Worm (Caenorhabditis elegans) whole organism, early embryonic: ENCODE measurements around the gene nhr-218.

Experiments used
- B0310.2 ChIP-seq: sonication (generic microtip); optimal IDR thresholded peaks from 2 replicates; lab custom pipeline; 2016; ENCODE audit warnings: mild to moderate bottlenecking, missing genetic modification characterization, missing compliant biosample characterization
- F13C5.2 ChIP-seq: sonication (generic microtip); optimal IDR thresholded peaks from 2 replicates; lab custom pipeline; 2017; ENCODE audit warnings: mild to moderate bottlenecking, missing genetic modification characterization, inconsistent platforms, missing compliant biosample characterization
- aly-1 ChIP-seq: sonication (generic microtip); optimal IDR thresholded peaks from 2 replicates; lab custom pipeline; 2016; ENCODE audit warnings: missing genetic modification characterization, missing compliant biosample characterization
- ama-1 ChIP-seq: fragments of 150-350 bp; optimal IDR thresholded peaks from 2 replicates; lab custom pipeline; 2014
- ceh-13 ChIP-seq: fragments of 200-800 bp; sonication (Bioruptor generic); optimal IDR thresholded peaks from 2 replicates; lab custom pipeline; 2018; ENCODE audit warnings: mild to moderate bottlenecking, missing genetic modification characterization, missing compliant biosample characterization
- ceh-36 ChIP-seq: sonication (generic microtip); optimal IDR thresholded peaks from 2 replicates; lab custom pipeline; 2016; ENCODE audit warnings: missing genetic modification characterization, inconsistent platforms, missing compliant biosample characterization
- ets-7 ChIP-seq: sonication (generic microtip); optimal IDR thresholded peaks from 2 replicates; lab custom pipeline; 2016; ENCODE audit warnings: missing genotype, missing genetic modification characterization, missing compliant biosample characterization
- flt-1 ChIP-seq: fragments of 200-800 bp; sonication (Bioruptor generic); IDR thresholded peaks from 2 replicates; pipeline ENCODE4 v1.3.6; 2022; ENCODE audit warnings: missing genetic modification characterization, missing compliant biosample characterization
- hmbx-1 ChIP-seq: sonication (generic microtip); optimal IDR thresholded peaks from 2 replicates; lab custom pipeline; 2016; ENCODE audit warnings: mild to moderate bottlenecking, missing genetic modification characterization, missing compliant biosample characterization
- hmg-4 ChIP-seq: fragments of 200-800 bp; sonication (Bioruptor generic); optimal IDR thresholded peaks from 2 replicates; lab custom pipeline; 2018; ENCODE audit warnings: mild to moderate bottlenecking, missing genetic modification characterization, missing compliant biosample characterization
- hnd-1 ChIP-seq: sonication (generic microtip); optimal IDR thresholded peaks from 2 replicates; lab custom pipeline; 2016; ENCODE audit warnings: missing genetic modification characterization, missing compliant biosample characterization
- pes-1 ChIP-seq: fragments of 200-800 bp; sonication (Bioruptor generic); IDR thresholded peaks from 2 replicates; pipeline ENCODE4 v1.3.6; 2022; ENCODE audit warnings: missing genetic modification reagents, missing genetic modification characterization, missing compliant biosample characterization
- scrt-1 ChIP-seq: fragments of 200-800 bp; sonication (Bioruptor generic); IDR thresholded peaks from 2 replicates; pipeline ENCODE4 v1.3.6; 2022; ENCODE audit warnings: missing genetic modification characterization, missing compliant biosample characterization
- sea-1 ChIP-seq: fragments of 200-800 bp; sonication (Bioruptor generic); conservative IDR thresholded peaks from 2 replicates; pipeline ENCODE4 v1.3.6; 2022; ENCODE audit warnings: missing genetic modification characterization, missing compliant biosample characterization
- tbx-11 ChIP-seq: fragments of 200-800 bp; sonication (Bioruptor generic); IDR thresholded peaks from 2 replicates; pipeline ENCODE4 v1.3.6; 2022; ENCODE audit warnings: missing genetic modification characterization, missing compliant biosample characterization
- tbx-37 ChIP-seq: fragments of 200-800 bp; sonication (Bioruptor generic); conservative IDR thresholded peaks from 2 replicates; pipeline ENCODE4 v1.3.6; 2022; ENCODE audit warnings: missing genetic modification reagents, missing genetic modification characterization, missing compliant biosample characterization
- tra-4 ChIP-seq: sonication (generic microtip); optimal IDR thresholded peaks from 2 replicates; lab custom pipeline; 2017; ENCODE audit warnings: missing genetic modification characterization, missing compliant biosample characterization

nhr-218 gene

ce11 chrV:16249105-16249504 lies 9.1 kb upstream of the nhr-218 start:
- TF ChIP-seq ama-1 (lab: Kevin White, UChicago) (no peak), aly-1 (tag; lab: Kevin White, UChicago) (no peak), ets-7 (tag; lab: Kevin White, UChicago) (no peak), B0310.2 (tag; lab: Kevin White, UChicago) (no peak), scrt-1 (GFP tag; lab: Robert Waterston, UW) (no peak), tbx-37 (GFP tag; lab: Robert Waterston, UW) (no peak), hnd-1 (tag; lab: Kevin White, UChicago) (no peak), sea-1 (no peak), ceh-13 (GFP tag; lab: Kevin White, UChicago) (no peak), pes-1 (GFP tag; lab: Robert Waterston, UW) (no peak), hmg-4 (GFP tag; lab: Kevin White, UChicago) (no peak), F13C5.2 (no peak), tbx-11 (GFP tag; lab: Robert Waterston, UW) (no peak), ceh-36 (tag; lab: Kevin White, UChicago) (no peak), tra-4 (no peak), flt-1 (GFP tag; lab: Robert Waterston, UW) (no peak)

- no peak for TF ChIP-seq ceh-13 (GFP tag; lab: Kevin White, UChicago)
- TF ChIP-seq hnd-1 (tag; lab: Kevin White, UChicago): no peak
- TF ChIP-seq hmbx-1 (tag; lab: Kevin White, UChicago): no peak
- TF ChIP-seq pes-1 (GFP tag; lab: Robert Waterston, UW): no peak
These were observed 4.6 kb upstream of the nhr-218 start, which contains the start of gene gcy-20 for ce11 chrV:16253687-16254086. Gene gcy-20, minus strand, starts transcription at chrV:16253787.

ce11 chrV:16256395-16256794 lies 1.8 kb upstream of the nhr-218 start, which contains the start of gene bgnt-1.3:
Gene bgnt-1.3, minus strand, starts transcription at chrV:16256495.
- TF ChIP-seq aly-1 (tag; lab: Kevin White, UChicago) (no peak), F13C5.2 (no peak), ama-1 (lab: Kevin White, UChicago) (no peak), hmg-4 (GFP tag; lab: Kevin White, UChicago) (no peak), tbx-37 (GFP tag; lab: Robert Waterston, UW) (no peak), tbx-11 (GFP tag; lab: Robert Waterston, UW) (no peak), hnd-1 (tag; lab: Kevin White, UChicago) (no peak), ceh-13 (GFP tag; lab: Kevin White, UChicago) (no peak)

- TF ChIP-seq ets-7 (tag; lab: Kevin White, UChicago): no peak
- no peak for TF ChIP-seq ceh-13 (GFP tag; lab: Kevin White, UChicago)
- TF ChIP-seq scrt-1 (GFP tag; lab: Robert Waterston, UW): no peak
- no peak for TF ChIP-seq tra-4
- no peak for TF ChIP-seq F13C5.2
- TF ChIP-seq B0310.2 (tag; lab: Kevin White, UChicago): no peak
- TF ChIP-seq sea-1: no peak
- TF ChIP-seq hmg-4 (GFP tag; lab: Kevin White, UChicago): no peak
- TF ChIP-seq ama-1 (lab: Kevin White, UChicago): no peak
- TF ChIP-seq tbx-11 (GFP tag; lab: Robert Waterston, UW): no peak
- TF ChIP-seq tbx-37 (GFP tag; lab: Robert Waterston, UW): no peak
- TF ChIP-seq hnd-1 (tag; lab: Kevin White, UChicago): no peak
- no peak for TF ChIP-seq ceh-36 (tag; lab: Kevin White, UChicago)
- no peak for TF ChIP-seq pes-1 (GFP tag; lab: Robert Waterston, UW)
- no peak for TF ChIP-seq hmbx-1 (tag; lab: Kevin White, UChicago)
- no peak for TF ChIP-seq flt-1 (GFP tag; lab: Robert Waterston, UW)
- TF ChIP-seq aly-1 (tag; lab: Kevin White, UChicago): no peak
These were observed 1.4 kb downstream of the nhr-218 start, which contains the start of gene nhr-127 for ce11 chrV:16259684-16260083. Gene nhr-127, plus strand, starts transcription at chrV:16259984.

- TF ChIP-seq flt-1 (GFP tag; lab: Robert Waterston, UW) (no peak), hmg-4 (GFP tag; lab: Kevin White, UChicago) (no peak), aly-1 (tag; lab: Kevin White, UChicago) (no peak), hnd-1 (tag; lab: Kevin White, UChicago) (no peak), B0310.2 (tag; lab: Kevin White, UChicago) (no peak), tbx-37 (GFP tag; lab: Robert Waterston, UW) (no peak), tra-4 (no peak), ceh-13 (GFP tag; lab: Kevin White, UChicago) (no peak), F13C5.2 (no peak), sea-1 (no peak), hmbx-1 (tag; lab: Kevin White, UChicago) (no peak), ceh-36 (tag; lab: Kevin White, UChicago) (no peak), ets-7 (tag; lab: Kevin White, UChicago) (no peak), tbx-11 (GFP tag; lab: Robert Waterston, UW) (no peak), ama-1 (lab: Kevin White, UChicago) (no peak)
These were observed 8.3 kb downstream of the nhr-218 start, which contains the start of gene T13F3.4 for ce11 chrV:16266514-16266913. Gene T13F3.4, minus strand, starts transcription at chrV:16266614.

- TF ChIP-seq scrt-1 (GFP tag; lab: Robert Waterston, UW) (no peak), tbx-37 (GFP tag; lab: Robert Waterston, UW) (no peak), ceh-13 (GFP tag; lab: Kevin White, UChicago) (no peak), sea-1 (no peak), pes-1 (GFP tag; lab: Robert Waterston, UW) (no peak), tra-4 (no peak), ets-7 (tag; lab: Kevin White, UChicago) (no peak), hnd-1 (tag; lab: Kevin White, UChicago) (no peak)
These were observed 11.3 kb downstream of the nhr-218 start, which contains the start of the genes fbxa-2 and T13F3.8 for ce11 chrV:16269556-16269955. Gene fbxa-2, minus strand, starts transcription at chrV:16269656. Gene T13F3.8, plus strand, starts transcription at chrV:16269800.

- TF ChIP-seq ets-7 (tag; lab: Kevin White, UChicago) (no peak), ama-1 (lab: Kevin White, UChicago) (no peak), flt-1 (GFP tag; lab: Robert Waterston, UW) (no peak), sea-1 (no peak)
These were observed 12.9 kb downstream of the nhr-218 start, which contains the start of gene T13F3.6 for ce11 chrV:16271121-16271520. Gene T13F3.6, minus strand, starts transcription at chrV:16271221.
